Fruit fly (Drosophila melanogaster) S2 (cell line): ENCODE results near the gene CG7568.

ENCODE experiments used
- CG8478 ChIP-seq: fragments of >200 bp; optimal IDR thresholded peaks from 2 replicates; lab custom pipeline; 2018
- CTCF ChIP-seq, 2 experiments: fragments of >200 bp; optimal IDR thresholded peaks; 2 replicates each; lab custom pipeline; 2018

Gene CG7568

DNA sequence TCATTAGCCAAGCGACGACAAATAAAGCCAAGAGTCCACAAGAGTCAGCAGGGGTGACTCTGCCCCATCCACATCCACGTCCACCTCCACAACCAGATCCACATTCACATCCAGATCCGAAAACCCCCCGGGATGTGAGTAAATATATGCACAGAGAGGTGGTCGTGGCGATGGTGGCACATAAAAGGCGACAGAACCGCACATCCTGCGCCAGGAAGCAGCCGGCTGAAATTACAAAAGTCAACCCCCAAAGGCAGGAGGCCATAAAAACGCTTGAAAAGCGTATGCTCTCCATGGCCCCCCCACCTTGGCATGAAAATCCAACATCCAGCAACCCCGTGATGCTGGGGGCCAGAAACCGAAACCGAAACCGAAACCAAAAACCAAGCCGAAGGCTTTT lies 49.9 kb downstream of the CG7568 start:
- no peak for TF ChIP-seq CG8478 (lab: Kevin White, UChicago)

DNA sequence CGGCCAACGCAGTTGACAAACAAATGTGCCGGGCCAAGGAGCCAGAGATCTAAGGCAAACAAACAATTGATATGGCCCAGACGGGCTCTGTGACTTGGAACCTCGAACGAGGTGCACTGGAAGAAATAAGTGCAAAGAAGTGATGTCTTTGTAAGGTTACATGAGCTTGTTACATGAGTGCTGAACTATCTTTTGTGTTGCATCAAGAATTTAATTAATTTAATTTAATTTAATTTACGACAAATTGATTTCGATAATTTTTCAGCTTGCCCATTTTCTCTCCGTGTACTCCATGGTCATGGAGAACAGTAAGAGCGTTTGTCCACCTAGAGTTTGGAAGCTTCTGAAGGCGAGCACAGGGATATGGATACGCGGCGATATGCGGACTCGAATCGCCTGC lies 50.7 kb downstream of the CG7568 start:
- no peak for TF ChIP-seq CG8478 (lab: Kevin White, UChicago)
- TF ChIP-seq CTCF (optimal IDR thresholded peaks at IDR 0.05; lab: Kevin White, UChicago) = no peak

DNA sequence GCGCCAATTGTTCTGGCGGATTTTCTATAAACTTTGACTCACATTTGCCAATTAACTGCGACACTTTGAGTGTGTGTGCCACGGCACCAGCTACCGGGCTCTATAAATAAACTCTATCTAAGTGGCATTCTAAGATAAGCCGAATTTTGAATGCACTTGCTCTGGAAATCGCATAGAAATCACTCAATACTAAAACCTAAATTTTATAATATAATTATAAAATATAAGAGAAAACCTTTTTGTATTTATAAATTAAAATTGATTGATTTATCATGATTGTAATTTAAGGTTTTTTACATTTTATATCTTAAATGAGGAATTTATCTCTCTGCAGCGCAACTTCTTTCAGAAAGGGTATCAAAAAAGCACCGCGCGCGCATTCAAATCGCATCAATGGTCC lies 51.5 kb downstream of the CG7568 start:
- TF ChIP-seq CG8478 (lab: Kevin White, UChicago) (no peak), CTCF (optimal IDR thresholded peaks at IDR 0.05; lab: Kevin White, UChicago) (no peak)

DNA sequence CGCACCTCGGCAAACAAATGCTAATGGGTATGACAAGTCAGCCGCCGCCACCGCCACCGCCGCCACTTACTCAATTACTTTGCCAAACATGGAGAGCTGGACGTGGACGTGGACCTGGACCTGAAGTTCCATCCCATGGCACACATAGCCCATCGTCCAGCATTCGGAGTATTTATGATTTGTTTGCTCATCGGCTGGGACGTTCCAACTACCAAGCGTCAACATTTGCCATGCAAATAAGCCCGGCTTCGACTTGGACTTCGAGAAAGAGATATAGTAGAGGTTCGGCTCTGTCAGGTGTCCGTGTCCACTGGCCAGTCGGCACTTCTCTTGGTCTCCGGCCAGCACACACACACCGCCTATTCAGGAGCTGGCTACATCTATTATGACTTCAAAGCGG lies 51.9 kb downstream of the CG7568 start:
- TF ChIP-seq CG8478 (lab: Kevin White, UChicago) (no peak), CTCF (optimal IDR thresholded peaks at IDR 0.05; lab: Kevin White, UChicago) (no peak)
